Worm (Caenorhabditis elegans) whole organism, midembryonic: ENCODE measurements around the gene F59F4.3.

Source experiments
- flt-1 ChIP-seq: fragments of 200-800 bp; sonication (Bioruptor generic); IDR thresholded peaks from 2 replicates; pipeline ENCODE4 v1.3.6; 2022; ENCODE audit warnings: missing genetic modification characterization, missing compliant biosample characterization
- ref-1 ChIP-seq: fragments of 200-800 bp; sonication (Bioruptor generic); conservative IDR thresholded peaks from 2 replicates; pipeline ENCODE4 v1.3.6; 2022; ENCODE audit warnings: missing genetic modification reagents, missing genetic modification characterization, missing compliant biosample characterization
- ztf-29 ChIP-seq: fragments of 200-800 bp; sonication (Bioruptor generic); IDR thresholded peaks from 2 replicates; pipeline ENCODE4 v1.3.6; 2022; ENCODE audit warnings: missing genetic modification reagents, missing genetic modification characterization, missing compliant biosample characterization

ce11 chrX:15838496-15838948 is 8.9 kb downstream of the F59F4.3 start, which contains the start of gene acox-1.6:
- no peak for TF ChIP-seq flt-1 (GFP tag; lab: Robert Waterston, UW)
- TF ChIP-seq ztf-29 (GFP tag; lab: Robert Waterston, UW), result no peak
- TF ChIP-seq ref-1 (GFP tag; lab: Robert Waterston, UW), result no peak
